Fruit fly (Drosophila melanogaster) whole organism, embryonic: ENCODE data around the gene CG10208.

Source experiments
- Antp ChIP-seq: fragments of 200-800 bp; sonication (Bioruptor generic); optimal IDR thresholded peaks from 3 replicates; lab custom pipeline; 2016; ENCODE audit warnings: missing biosample characterization, missing genetic modification characterization
- BtbVII ChIP-seq: fragments of 200-800 bp; sonication (Bioruptor generic); optimal IDR thresholded peaks from 3 replicates; lab custom pipeline; 2017; ENCODE audit warnings: missing biosample characterization, mild to moderate bottlenecking, missing genetic modification characterization
- CG1024 ChIP-seq: fragments of 200-800 bp; sonication (Bioruptor generic); IDR thresholded peaks from 2 replicates; pipeline ENCODE4 v1.3.6; 2022; ENCODE audit warnings: missing biosample characterization, missing genetic modification characterization
- CG10267 ChIP-seq: fragments of 200-800 bp; sonication (Bioruptor generic); optimal IDR thresholded peaks from 2 replicates; lab custom pipeline; 2018; ENCODE audit warnings: missing biosample characterization, mild to moderate bottlenecking, missing genetic modification characterization, moderate library complexity
- CG11723 ChIP-seq: fragments of 200-800 bp; sonication (Bioruptor generic); optimal IDR thresholded peaks from 2 replicates; lab custom pipeline; 2017; ENCODE audit warnings: missing biosample characterization, mild to moderate bottlenecking, missing genetic modification characterization
- CG12391 ChIP-seq: fragments of 200-800 bp; sonication (Bioruptor generic); optimal IDR thresholded peaks from 3 replicates; lab custom pipeline; 2018; ENCODE audit warnings: missing biosample characterization, mild to moderate bottlenecking, missing genetic modification characterization, moderate library complexity
- CG13123 ChIP-seq: fragments of 200-800 bp; sonication (Bioruptor generic); optimal IDR thresholded peaks from 2 replicates; lab custom pipeline; 2016; ENCODE audit warnings: missing biosample characterization, missing genetic modification characterization
- CG13424 ChIP-seq: fragments of 200-800 bp; sonication (Bioruptor generic); optimal IDR thresholded peaks from 2 replicates; lab custom pipeline; 2019; ENCODE audit warnings: missing biosample characterization, mild to moderate bottlenecking, missing genetic modification characterization, moderate library complexity
- CG16863 ChIP-seq: fragments of 200-800 bp; sonication (Bioruptor generic); optimal IDR thresholded peaks from 3 replicates; lab custom pipeline; 2016; ENCODE audit warnings: missing biosample characterization, missing genetic modification characterization
- CG17802 ChIP-seq: fragments of 200-800 bp; sonication (Bioruptor generic); optimal IDR thresholded peaks from 2 replicates; lab custom pipeline; 2018; ENCODE audit warnings: missing biosample characterization, mild to moderate bottlenecking, missing genetic modification characterization, moderate library complexity
- CG1792 ChIP-seq: fragments of 200-800 bp; sonication (Bioruptor generic); optimal IDR thresholded peaks from 2 replicates; lab custom pipeline; 2016; ENCODE audit warnings: missing biosample characterization, missing genetic modification characterization
- CG33557 ChIP-seq: fragments of 200-800 bp; sonication (Bioruptor generic); optimal IDR thresholded peaks from 2 replicates; lab custom pipeline; 2019; ENCODE audit warnings: missing biosample characterization, mild to moderate bottlenecking, missing genetic modification characterization, moderate library complexity
- CG3847 ChIP-seq: fragments of 200-800 bp; sonication (Bioruptor generic); IDR thresholded peaks from 2 replicates; pipeline ENCODE4 v1.3.6; 2022; ENCODE audit warnings: missing biosample characterization, missing genetic modification characterization
- CG4730 ChIP-seq: fragments of 200-800 bp; sonication (Bioruptor generic); IDR thresholded peaks from 2 replicates; pipeline ENCODE4 v1.3.6; 2022; ENCODE audit warnings: missing biosample characterization, missing genetic modification characterization
- CG5180 ChIP-seq: fragments of 200-800 bp; sonication (Bioruptor generic); optimal IDR thresholded peaks from 3 replicates; lab custom pipeline; 2017; ENCODE audit warnings: missing biosample characterization, missing genetic modification characterization, mild to moderate bottlenecking, moderate library complexity, missing genetic modification reagents
- CG9215 ChIP-seq: fragments of 200-800 bp; sonication (Bioruptor generic); IDR thresholded peaks from 2 replicates; pipeline ENCODE4 v1.3.6; 2022; ENCODE audit warnings: missing biosample characterization, missing genetic modification characterization
- Dad ChIP-seq: fragments of 200-800 bp; sonication (Bioruptor generic); optimal IDR thresholded peaks from 3 replicates; lab custom pipeline; 2016; ENCODE audit warnings: missing biosample characterization, missing genetic modification characterization
- Deaf1 ChIP-seq: fragments of 200-800 bp; optimal IDR thresholded peaks from 3 replicates; lab custom pipeline; 2019; ENCODE audit warnings: missing biosample characterization, mild to moderate bottlenecking, missing genetic modification characterization, moderate library complexity
- Doc2 ChIP-seq: fragments of 200-800 bp; sonication (Bioruptor generic); IDR thresholded peaks from 2 replicates; pipeline ENCODE4 v1.3.6; 2022; ENCODE audit warnings: missing biosample characterization, missing genetic modification characterization
- Eip74EF ChIP-seq, 2 experiments: fragments of 200-800 bp in 1 of 2; fragments of >200 bp in 1 of 2; sonication (Bioruptor generic) in 1 of 2; optimal IDR thresholded peaks; 2 replicates each; lab custom pipeline; 2017 to 2019; ENCODE audit warnings: missing biosample characterization in 2 of 2, missing genetic modification characterization in 2 of 2, mild to moderate bottlenecking in 1 of 2, moderate library complexity in 1 of 2
- Mad ChIP-seq: fragments of 200-800 bp; sonication (Bioruptor generic); optimal IDR thresholded peaks from 2 replicates; lab custom pipeline; 2016; ENCODE audit warnings: missing biosample characterization, missing genetic modification characterization
- Nf-YA ChIP-seq: fragments of 200-800 bp; sonication (Bioruptor generic); IDR thresholded peaks from 2 replicates; pipeline ENCODE4 v1.3.6; 2022; ENCODE audit warnings: missing biosample characterization, missing genetic modification characterization
- Tbp ChIP-seq: fragments of >200 bp; optimal IDR thresholded peaks from 2 replicates; lab custom pipeline; 2018; ENCODE audit warnings: missing biosample characterization, missing genetic modification characterization
- ab ChIP-seq: fragments of 200-800 bp; sonication (Bioruptor generic); optimal IDR thresholded peaks from 2 replicates; lab custom pipeline; 2016; ENCODE audit warnings: missing biosample characterization, missing genetic modification characterization
- ap ChIP-seq: fragments of 200-800 bp; sonication (Bioruptor generic); IDR thresholded peaks from 2 replicates; pipeline ENCODE4 v1.3.6; 2022; ENCODE audit warnings: missing biosample characterization, missing genetic modification characterization
- bsh ChIP-seq, 2 experiments: fragments of 200-800 bp; sonication (Bioruptor generic); optimal IDR thresholded peaks; 2 replicates each; lab custom pipeline; 2017 to 2018; ENCODE audit warnings: mild to moderate bottlenecking in 2 of 2, missing biosample characterization in 2 of 2, missing genetic modification characterization in 2 of 2, moderate library complexity in 1 of 2
- cad ChIP-seq: fragments of >200 bp; optimal IDR thresholded peaks from 2 replicates; lab custom pipeline; 2017; ENCODE audit warnings: missing biosample characterization, missing genetic modification characterization
- cas ChIP-seq: fragments of 200-800 bp; sonication (Bioruptor generic); IDR thresholded peaks from 2 replicates; pipeline ENCODE4 v1.3.6; 2022; ENCODE audit warnings: missing biosample characterization, missing genetic modification characterization
- chn ChIP-seq: fragments of 200-800 bp; sonication (Bioruptor generic); optimal IDR thresholded peaks from 2 replicates; lab custom pipeline; 2016; ENCODE audit warnings: missing biosample characterization, missing genetic modification characterization
- crp ChIP-seq, 2 experiments: fragments of 200-800 bp; sonication (Bioruptor generic); optimal IDR thresholded peaks; 2 replicates in 1 of 2; 3 replicates in 1 of 2; lab custom pipeline; 2017; ENCODE audit warnings: missing biosample characterization in 2 of 2, missing genetic modification characterization in 2 of 2, mild to moderate bottlenecking in 1 of 2, moderate library complexity in 1 of 2
- dmrt11E ChIP-seq: fragments of 200-800 bp; sonication (Bioruptor generic); optimal IDR thresholded peaks from 3 replicates; lab custom pipeline; 2018; ENCODE audit warnings: missing biosample characterization, mild to moderate bottlenecking, missing genetic modification characterization, moderate library complexity
- en ChIP-seq: fragments of 200-800 bp; sonication (Bioruptor generic); optimal IDR thresholded peaks from 2 replicates; lab custom pipeline; 2016; ENCODE audit warnings: missing biosample characterization, missing genetic modification characterization
- eve ChIP-seq, 2 experiments: fragments of >200 bp; optimal IDR thresholded peaks; 2 replicates each; lab custom pipeline; 2017; ENCODE audit warnings: missing biosample characterization in 2 of 2, missing genetic modification characterization in 2 of 2
- exex ChIP-seq: fragments of 200-800 bp; sonication (Bioruptor generic); optimal IDR thresholded peaks from 4 replicates; lab custom pipeline; 2018; ENCODE audit warnings: missing biosample characterization, mild to moderate bottlenecking, missing genetic modification characterization, moderate library complexity
- fu2 ChIP-seq: fragments of 200-800 bp; sonication (Bioruptor generic); optimal IDR thresholded peaks from 2 replicates; lab custom pipeline; 2016; ENCODE audit warnings: missing biosample characterization, missing genetic modification characterization
- gro ChIP-seq: fragments of 200-800 bp; sonication (Bioruptor generic); optimal IDR thresholded peaks from 2 replicates; lab custom pipeline; 2016; ENCODE audit warnings: missing biosample characterization, missing genetic modification characterization
- ham ChIP-seq: fragments of 200-800 bp; sonication (Bioruptor generic); IDR thresholded peaks from 2 replicates; pipeline ENCODE4 v1.3.6; 2022; ENCODE audit warnings: missing biosample characterization, missing genetic modification characterization
- her ChIP-seq: fragments of 200-800 bp; sonication (Bioruptor generic); optimal IDR thresholded peaks from 2 replicates; lab custom pipeline; 2016; ENCODE audit warnings: missing biosample characterization, missing genetic modification characterization
- hth ChIP-seq: fragments of >200 bp; optimal IDR thresholded peaks from 2 replicates; lab custom pipeline; 2017; ENCODE audit warnings: inconsistent platforms
- ken ChIP-seq: fragments of 200-800 bp; sonication (Bioruptor generic); IDR thresholded peaks from 3 replicates; pipeline ENCODE4 v1.3.6; 2022; ENCODE audit warnings: missing biosample characterization, missing genetic modification characterization
- klu ChIP-seq: fragments of 200-800 bp; sonication (Bioruptor generic); IDR thresholded peaks from 2 replicates; pipeline ENCODE4 v1.3.6; 2022; ENCODE audit warnings: missing biosample characterization, missing genetic modification characterization
- lola ChIP-seq, 3 experiments: fragments of >200 bp in 2 of 3; fragments of 200-800 bp in 1 of 3; sonication (Bioruptor generic) in 1 of 3; optimal IDR thresholded peaks; 2 replicates each; lab custom pipeline; 2017 to 2019; ENCODE audit warnings: missing biosample characterization in 3 of 3, missing genetic modification characterization in 3 of 3, mild to moderate bottlenecking in 1 of 3, moderate library complexity in 1 of 3
- lov ChIP-seq, 2 experiments: fragments of 200-800 bp in 1 of 2; fragments of >200 bp in 1 of 2; sonication (Bioruptor generic) in 1 of 2; IDR thresholded peaks in 1 of 2; optimal IDR thresholded peaks in 1 of 2; 2 replicates in 1 of 2; 3 replicates in 1 of 2; pipeline versions ENCODE4 v1.3.6 to Lab custom; 2017 to 2022; ENCODE audit warnings: missing biosample characterization in 1 of 2, missing genetic modification characterization in 1 of 2
- mld ChIP-seq: fragments of 200-800 bp; sonication (Bioruptor generic); IDR thresholded peaks from 3 replicates; pipeline ENCODE4 v1.3.6; 2022; ENCODE audit warnings: missing biosample characterization, missing genetic modification characterization; ENCODE audit not compliant: partially characterized antibody
- odd ChIP-seq: fragments of 200-800 bp; sonication (Bioruptor generic); optimal IDR thresholded peaks from 2 replicates; lab custom pipeline; 2017; ENCODE audit warnings: missing biosample characterization, mild to moderate bottlenecking, missing genetic modification characterization
- prd ChIP-seq, 3 experiments: fragments of >200 bp in 2 of 3; fragments of 200-800 bp in 1 of 3; sonication (Bioruptor generic) in 1 of 3; optimal IDR thresholded peaks in 2 of 3; IDR thresholded peaks in 1 of 3; 2 replicates in 2 of 3; 3 replicates in 1 of 3; pipeline versions ENCODE4 v1.3.6 to Lab custom; 2017 to 2022; ENCODE audit warnings: missing biosample characterization in 1 of 3, missing genetic modification characterization in 1 of 3
- row ChIP-seq: fragments of 200-800 bp; sonication (Bioruptor generic); IDR thresholded peaks from 3 replicates; pipeline ENCODE4 v1.3.6; 2022; ENCODE audit warnings: missing biosample characterization, missing genetic modification characterization
- sr ChIP-seq: fragments of 200-800 bp; sonication (Bioruptor generic); IDR thresholded peaks from 3 replicates; pipeline ENCODE4 v1.3.6; 2022; ENCODE audit warnings: missing biosample characterization, missing genetic modification characterization
- stwl ChIP-seq: fragments of 200-800 bp; sonication (Bioruptor generic); optimal IDR thresholded peaks from 3 replicates; lab custom pipeline; 2018; ENCODE audit warnings: missing biosample characterization, mild to moderate bottlenecking, missing genetic modification characterization, moderate library complexity

CG10208 gene

dm6 chr3R:23723381-23724034 is 50.4 kb downstream of the CG10208 start (continued):
- TF ChIP-seq stwl (tag; lab: Kevin White, UChicago) (no peak), ham (GFP tag; lab: Robert Waterston, UW) (0 out of 2 replicates have a peak, but pooled peaks have one; percentile 8), sr (peak; percentile 83), row (GFP tag; lab: Robert Waterston, UW) (no peak), CG1792 (GFP tag; lab: Kevin White, UChicago) (no peak), Dad (GFP tag; lab: Kevin White, UChicago) (no peak), lola (GFP tag; optimal IDR thresholded peaks at IDR 0.05; lab: Kevin White, UChicago) (no peak), CG1024 (GFP tag; lab: Robert Waterston, UW) (peak; percentile 77), exex (tag; lab: Kevin White, UChicago) (peak; percentile 51), her (GFP tag; lab: Kevin White, UChicago) (peak; percentile 27), crp (GFP tag; optimal IDR thresholded peaks at IDR 0.05; lab: Kevin White, UChicago) (no peak), cad (GFP tag; lab: Kevin White, UChicago) (no peak), Eip74EF (GFP tag; optimal IDR thresholded peaks at IDR 0.05; lab: Kevin White, UChicago) (no peak), CG12391 (tag; lab: Kevin White, UChicago) (no peak), ken (GFP tag; lab: Robert Waterston, UW) (0 out of 3 replicates have a peak, but pooled peaks have one; percentile 12), Deaf1 (tag; lab: Kevin White, UChicago) (no peak), CG33557 (GFP tag; lab: Kevin White, UChicago) (peak; percentile 30), CG4730 (peak; percentile 17; the same call in 1 of the 2 replicates), Nf-YA (GFP tag; lab: Robert Waterston, UW) (peak; percentile 86), CG13123 (GFP tag; lab: Kevin White, UChicago) (peak; percentile 48), Mad (GFP tag; lab: Kevin White, UChicago) (no peak), CG17802 (tag; lab: Kevin White, UChicago) (no peak), cas (GFP tag; lab: Robert Waterston, UW) (no peak), eve (GFP tag; optimal IDR thresholded peaks at IDR 0.05; lab: Kevin White, UChicago) (peak in 1 of 2 experiments; percentile 85), CG16863 (no peak), CG11723 (GFP tag; lab: Kevin White, UChicago) (peak; percentile 51), BtbVII (GFP tag; lab: Kevin White, UChicago) (no peak), en (GFP tag; lab: Kevin White, UChicago) (no peak), mld (no peak), Doc2 (no peak), Antp (no peak), CG5180 (peak; percentile 78), chn (GFP tag; lab: Kevin White, UChicago) (no peak), ab (no peak), CG9215 (GFP tag; lab: Robert Waterston, UW) (no peak), CG10267 (peak; percentile 11), fu2 (no peak), ap (GFP tag; lab: Robert Waterston, UW) (no peak), dmrt11E (tag; lab: Kevin White, UChicago) (no peak), odd (GFP tag; lab: Kevin White, UChicago) (peak; percentile 12), hth (lab: Kevin White, UChicago) (no peak), gro (GFP tag; lab: Kevin White, UChicago) (no peak), klu (GFP tag; lab: Robert Waterston, UW) (no peak), bsh (GFP tag; optimal IDR thresholded peaks at IDR 0.05; lab: Kevin White, UChicago) (peak in 1 of 2 experiments; percentile 44), CG13424 (peak; percentile 27), prd (optimal IDR thresholded peaks at IDR 0.05; lab: Kevin White, UChicago) (no peak), prd (GFP tag; IDR thresholded peaks at IDR 0.05; lab: Robert Waterston, UW) (peak; percentile 41; the same call in 1 of the 3 replicates), lov (optimal IDR thresholded peaks at IDR 0.05; lab: Kevin White, UChicago) (no peak), lov (GFP tag; IDR thresholded peaks at IDR 0.05; lab: Robert Waterston, UW) (no peak; the same call in 2 of the 3 replicates), Tbp (GFP tag; lab: Kevin White, UChicago) (no peak), CG3847 (GFP tag; lab: Robert Waterston, UW) (no peak)
